Fruit fly (Drosophila melanogaster) Kc167 (cell line): Measurements from ENCODE around the gene CG14182.

Source experiments
- Myc ChIP-seq: fragments of >200 bp; optimal IDR thresholded peaks from 2 replicates; lab custom pipeline; 2017; ENCODE audit warnings: missing external identifiers
- insv ChIP-seq: fragments of >200 bp; optimal IDR thresholded peaks from 3 replicates; lab custom pipeline; 2018; ENCODE audit warnings: missing external identifiers

- TF ChIP-seq insv (lab: Kevin White, UChicago), result no peak
- TF ChIP-seq Myc (lab: Kevin White, UChicago), result no peak
Measured at dm6 chr3L:20006269-20007265, 27.0 kb upstream of the CG14182 start.
